Fruit fly (Drosophila melanogaster) whole organism, prepupa: ENCODE results near the gene CG18649.

Experiments used
- CG1621 ChIP-seq: fragments of 200-800 bp; sonication (Bioruptor generic); optimal IDR thresholded peaks from 3 replicates; lab custom pipeline; 2018; ENCODE audit warnings: missing biosample characterization, mild to moderate bottlenecking, missing genetic modification characterization
- CG16779 ChIP-seq: fragments of 200-800 bp; sonication (Bioruptor generic); optimal IDR thresholded peaks from 3 replicates; lab custom pipeline; 2017; ENCODE audit warnings: missing biosample characterization, mild to moderate bottlenecking, missing genetic modification characterization
- CG31627 ChIP-seq: fragments of 200-800 bp; sonication (Bioruptor generic); optimal IDR thresholded peaks from 3 replicates; lab custom pipeline; 2016; ENCODE audit warnings: missing biosample characterization, missing genetic modification characterization
- CG32006 ChIP-seq: fragments of 200-800 bp; sonication (Bioruptor generic); optimal IDR thresholded peaks from 3 replicates; lab custom pipeline; 2017; ENCODE audit warnings: missing biosample characterization, mild to moderate bottlenecking, missing genetic modification characterization
- Eip75B ChIP-seq: fragments of 200-800 bp; sonication (Bioruptor generic); optimal IDR thresholded peaks from 3 replicates; lab custom pipeline; 2016; ENCODE audit warnings: missing biosample characterization, missing genetic modification characterization
- Gug ChIP-seq: fragments of 200-800 bp; sonication (Bioruptor generic); IDR thresholded peaks from 2 replicates; pipeline ENCODE4 v1.3.6; 2022; ENCODE audit warnings: missing biosample characterization, missing genetic modification characterization
- Hr4 ChIP-seq: fragments of 200-800 bp; sonication (Bioruptor generic); optimal IDR thresholded peaks from 3 replicates; lab custom pipeline; 2016; ENCODE audit warnings: missing biosample characterization, missing genetic modification characterization
- Sox102F ChIP-seq: fragments of 200-800 bp; sonication (Bioruptor generic); optimal IDR thresholded peaks from 2 replicates; lab custom pipeline; 2016; ENCODE audit warnings: missing biosample characterization, mild to moderate bottlenecking, missing genetic modification characterization
- eg ChIP-seq: fragments of 200-800 bp; sonication (Bioruptor generic); IDR thresholded peaks from 3 replicates; pipeline ENCODE4 v1.3.6; 2022; ENCODE audit warnings: missing biosample characterization, missing genetic modification characterization
- lz ChIP-seq: fragments of 200-800 bp; sonication (Bioruptor generic); optimal IDR thresholded peaks from 3 replicates; lab custom pipeline; 2016; ENCODE audit warnings: missing biosample characterization, missing genetic modification characterization
- net ChIP-seq: fragments of 200-800 bp; sonication (Bioruptor generic); optimal IDR thresholded peaks from 3 replicates; lab custom pipeline; 2016; ENCODE audit warnings: missing biosample characterization, missing genetic modification characterization
- salr ChIP-seq, 2 experiments: fragments of 200-800 bp; sonication (Bioruptor generic); optimal IDR thresholded peaks; 3 replicates each; lab custom pipeline; 2016 to 2018; ENCODE audit warnings: missing biosample characterization in 2 of 2, missing genetic modification characterization in 2 of 2, mild to moderate bottlenecking in 1 of 2

DNA sequence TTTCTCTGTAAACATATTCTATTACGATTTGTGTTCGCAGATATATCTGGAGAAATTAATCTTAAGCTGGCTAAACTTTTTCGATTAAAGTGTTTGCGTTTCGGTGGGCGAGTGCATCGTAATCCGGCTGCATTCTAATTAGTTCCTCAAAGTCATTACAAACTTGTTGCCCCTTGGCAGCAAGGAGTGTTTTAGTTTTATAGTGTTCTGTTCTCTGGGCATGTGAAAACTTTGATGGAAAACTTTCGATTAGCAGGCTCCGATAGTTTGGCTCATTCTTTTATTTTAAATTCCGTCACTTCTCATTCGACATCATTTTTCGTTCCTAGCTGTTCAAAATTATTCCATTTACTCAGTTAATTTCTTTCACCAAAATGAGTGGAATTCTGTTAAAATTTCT, 30.7 kb downstream of the CG18649 start, which contains the start of gene CG32148:
- TF ChIP-seq eg (GFP tag; lab: Robert Waterston, UW) = no peak
- TF ChIP-seq CG1621 (tag; lab: Kevin White, UChicago) = no peak
- TF ChIP-seq lz = no peak
- no peak for TF ChIP-seq Eip75B (GFP tag; lab: Kevin White, UChicago)
- no peak for TF ChIP-seq Sox102F (GFP tag; lab: Kevin White, UChicago)
- no peak for TF ChIP-seq CG16779 (tag; lab: Kevin White, UChicago)
- TF ChIP-seq Hr4 = no peak
- TF ChIP-seq net (GFP tag; lab: Kevin White, UChicago) = no peak
- TF ChIP-seq CG32006 (GFP tag; lab: Kevin White, UChicago) = no peak
- TF ChIP-seq salr (GFP tag; optimal IDR thresholded peaks at IDR 0.05; lab: Kevin White, UChicago) = no peak
- no peak for TF ChIP-seq Gug (GFP tag; lab: Robert Waterston, UW)
- TF ChIP-seq CG31627 (GFP tag; lab: Kevin White, UChicago) = no peak
